Fruit fly (Drosophila melanogaster) Kc167 (cell line): ENCODE measurements around the gene CG4287.

Source experiments
- Sin3A ChIP-seq: fragments of >200 bp; optimal IDR thresholded peaks from 2 replicates; lab custom pipeline; 2018; ENCODE audit warnings: missing external identifiers
- h ChIP-seq: fragments of >200 bp; optimal IDR thresholded peaks from 3 replicates; lab custom pipeline; 2018; ENCODE audit warnings: missing external identifiers
- insv ChIP-seq: fragments of >200 bp; optimal IDR thresholded peaks from 3 replicates; lab custom pipeline; 2018; ENCODE audit warnings: missing external identifiers

- no peak for TF ChIP-seq insv (lab: Kevin White, UChicago)
- TF ChIP-seq Sin3A (lab: Kevin White, UChicago) = no peak
- TF ChIP-seq h = no peak
These were observed 1.5 kb upstream of the CG4287 start, which contains the start of the genes CG32856 and Rbf2 for dm6 chr3R:15965169-15965568.
